Worm (Caenorhabditis elegans) whole organism, L4 larva: ENCODE measurements around the gene F22F7.2.

ENCODE experiments used
- F37D6.2 ChIP-seq: sonication (generic microtip); optimal IDR thresholded peaks from 2 replicates; lab custom pipeline; 2016; ENCODE audit warnings: mild to moderate bottlenecking, missing genetic modification characterization, missing compliant biosample characterization
- F44E2.7 ChIP-seq: fragments of 200-800 bp; sonication (Bioruptor generic); IDR thresholded peaks from 2 replicates; pipeline ENCODE4 v2.1.2; 2022; ENCODE audit warnings: missing genetic modification characterization, missing compliant biosample characterization
- F49E8.2 ChIP-seq: sonication (generic microtip); optimal IDR thresholded peaks from 2 replicates; lab custom pipeline; 2016; ENCODE audit warnings: missing compliant biosample characterization, mild to moderate bottlenecking, missing genetic modification characterization, borderline replicate concordance
- T26A8.4 ChIP-seq: fragments of 200-800 bp; sonication (Bioruptor generic); IDR thresholded peaks from 2 replicates; pipeline ENCODE4 v1.3.6; 2022; ENCODE audit warnings: missing genetic modification characterization, missing compliant biosample characterization
- aha-1 ChIP-seq: fragments of 150-350 bp; peaks from one replicate; lab custom pipeline; 2014; ENCODE audit warnings: missing biosample characterization, missing genetic modification characterization
- aly-2 ChIP-seq: sonication (generic microtip); optimal IDR thresholded peaks from 2 replicates; lab custom pipeline; 2018; ENCODE audit warnings: missing biosample characterization, missing genetic modification characterization
- ceh-20 ChIP-seq: fragments of 200-800 bp; sonication (Bioruptor generic); IDR thresholded peaks from 2 replicates; pipeline ENCODE4 v1.3.6; 2022; ENCODE audit warnings: missing genetic modification reagents, missing genetic modification characterization, missing compliant biosample characterization
- ceh-32 ChIP-seq: sonication (generic microtip); optimal IDR thresholded peaks from 2 replicates; lab custom pipeline; 2016; ENCODE audit warnings: mild to moderate bottlenecking, missing genetic modification characterization, missing compliant biosample characterization; ENCODE audit not compliant: poor library complexity
- ces-1 ChIP-seq: fragments of 150-350 bp; sonication (generic microtip); optimal IDR thresholded peaks from 4 replicates; lab custom pipeline; 2014; ENCODE audit warnings: missing biosample characterization, missing genetic modification reagents, missing genetic modification characterization
- daf-19 ChIP-seq: fragments of 200-800 bp; sonication (Bioruptor generic); conservative IDR thresholded peaks from 2 replicates; pipeline ENCODE4 v1.3.6; 2022; ENCODE audit warnings: missing genetic modification characterization, missing compliant biosample characterization
- daf-8 ChIP-seq: fragments of 200-800 bp; sonication (Bioruptor generic); IDR thresholded peaks from 2 replicates; pipeline ENCODE4 v1.3.6; 2022; ENCODE audit warnings: missing genetic modification characterization, missing compliant biosample characterization
- dmd-6 ChIP-seq: fragments of 200-800 bp; sonication (Bioruptor generic); IDR thresholded peaks from 2 replicates; pipeline ENCODE4 v1.3.6; 2022; ENCODE audit warnings: missing genetic modification reagents, missing genetic modification characterization, missing compliant biosample characterization
- dve-1 ChIP-seq: sonication (generic microtip); optimal IDR thresholded peaks from 2 replicates; lab custom pipeline; 2017; ENCODE audit warnings: antibody characterized with exemption, mild to moderate bottlenecking, missing genetic modification characterization, missing compliant biosample characterization; ENCODE audit not compliant: insufficient read depth
- egl-43 ChIP-seq: fragments of 200-800 bp; sonication (Bioruptor generic); IDR thresholded peaks from 2 replicates; pipeline ENCODE4 v1.3.6; 2022; ENCODE audit warnings: missing genetic modification reagents, missing genetic modification characterization, missing compliant biosample characterization
- fkh-10 ChIP-seq: fragments of 150-350 bp; optimal IDR thresholded peaks from 2 replicates; lab custom pipeline; 2014; ENCODE audit warnings: missing biosample characterization, missing genetic modification reagents, missing genetic modification characterization
- jun-1 ChIP-seq: fragments of 150-350 bp; optimal IDR thresholded peaks from 2 replicates; lab custom pipeline; 2014; ENCODE audit warnings: missing biosample characterization, missing genetic modification reagents, missing genetic modification characterization
- lsy-2 ChIP-seq, 2 experiments: fragments of 150-350 bp in 1 of 2; sonication (generic microtip) in 1 of 2; optimal IDR thresholded peaks; 2 replicates each; lab custom pipeline; 2014 to 2017; ENCODE audit warnings: missing biosample characterization in 2 of 2, missing genetic modification characterization in 2 of 2
- mep-1 ChIP-seq: fragments of 150-350 bp; sonication (generic microtip); optimal IDR thresholded peaks from 3 replicates; lab custom pipeline; 2014; ENCODE audit warnings: missing biosample characterization, missing genetic modification characterization
- mes-2 ChIP-seq: sonication (generic microtip); optimal IDR thresholded peaks from 2 replicates; lab custom pipeline; 2016; ENCODE audit warnings: missing genotype, mild to moderate bottlenecking, missing genetic modification characterization, missing compliant biosample characterization; ENCODE audit not compliant: poor library complexity, severe bottlenecking
- nhr-102 ChIP-seq: sonication (generic microtip); optimal IDR thresholded peaks from 2 replicates; lab custom pipeline; 2016; ENCODE audit warnings: mild to moderate bottlenecking, missing genetic modification characterization, moderate library complexity, missing compliant biosample characterization
- nhr-11 ChIP-seq: fragments of 150-350 bp; optimal IDR thresholded peaks from 2 replicates; lab custom pipeline; 2014; ENCODE audit warnings: missing biosample characterization, missing genetic modification characterization
- nhr-28 ChIP-seq: fragments of 150-350 bp; optimal IDR thresholded peaks from 2 replicates; lab custom pipeline; 2014; ENCODE audit warnings: missing biosample characterization, missing genetic modification characterization
- nhr-41 ChIP-seq: fragments of 200-800 bp; sonication (Bioruptor generic); IDR thresholded peaks from 2 replicates; pipeline ENCODE4 v1.3.6; 2022; ENCODE audit warnings: missing genetic modification reagents, missing genetic modification characterization, missing compliant biosample characterization
- nhr-6 ChIP-seq: fragments of 150-350 bp; optimal IDR thresholded peaks from 2 replicates; lab custom pipeline; 2014; ENCODE audit warnings: missing biosample characterization, missing genetic modification characterization
- nhr-77 ChIP-seq: fragments of 150-350 bp; optimal IDR thresholded peaks from 2 replicates; lab custom pipeline; 2014; ENCODE audit warnings: missing biosample characterization, missing genetic modification characterization
- pha-4 ChIP-seq, 2 experiments: fragments of 150-350 bp in 1 of 2; fragments of 200-800 bp in 1 of 2; sonication (Bioruptor generic) in 1 of 2; IDR thresholded peaks in 1 of 2; optimal IDR thresholded peaks in 1 of 2; 2 replicates each; pipeline versions ENCODE4 v1.3.6 to Lab custom; 2014 to 2022; ENCODE audit warnings: missing genetic modification characterization in 2 of 2, missing genetic modification reagents in 2 of 2, missing biosample characterization in 1 of 2, missing compliant biosample characterization in 1 of 2
- pqm-1 ChIP-seq: sonication (generic microtip); optimal IDR thresholded peaks from 2 replicates; lab custom pipeline; 2017; ENCODE audit warnings: missing biosample characterization, missing genetic modification characterization
- rbr-2 ChIP-seq: sonication (generic microtip); optimal IDR thresholded peaks from 2 replicates; lab custom pipeline; 2016; ENCODE audit warnings: missing genotype, missing genetic modification characterization, missing compliant biosample characterization
- set-16 ChIP-seq: fragments of 200-800 bp; sonication (Bioruptor generic); IDR thresholded peaks from 2 replicates; pipeline ENCODE4 v1.3.6; 2022; ENCODE audit warnings: missing genetic modification reagents, missing genetic modification characterization, missing compliant biosample characterization
- spr-1 ChIP-seq: sonication (generic microtip); optimal IDR thresholded peaks from 2 replicates; lab custom pipeline; 2016; ENCODE audit warnings: mild to moderate bottlenecking, missing genetic modification characterization, missing compliant biosample characterization
- spr-3 ChIP-seq: fragments of 200-800 bp; sonication (Bioruptor generic); optimal IDR thresholded peaks from 2 replicates; lab custom pipeline; 2018; ENCODE audit warnings: mild to moderate bottlenecking, missing genetic modification characterization, missing compliant biosample characterization
- unc-130 ChIP-seq: sonication (generic microtip); optimal IDR thresholded peaks from 2 replicates; lab custom pipeline; 2016; ENCODE audit warnings: missing genetic modification reagents, missing genetic modification characterization, missing compliant biosample characterization
- unc-39 ChIP-seq: sonication (generic microtip); optimal IDR thresholded peaks from 2 replicates; lab custom pipeline; 2017; ENCODE audit warnings: missing biosample characterization, missing genetic modification characterization
- vab-7 ChIP-seq: fragments of 200-800 bp; sonication (Bioruptor generic); IDR thresholded peaks from 2 replicates; pipeline ENCODE4 v1.3.6; 2022; ENCODE audit warnings: missing genetic modification reagents, missing genetic modification characterization, missing compliant biosample characterization
- zfp-2 ChIP-seq: sonication (generic microtip); optimal IDR thresholded peaks from 2 replicates; lab custom pipeline; 2016; ENCODE audit warnings: mild to moderate bottlenecking, missing genetic modification characterization, missing compliant biosample characterization
- ztf-11 ChIP-seq: fragments of 150-350 bp; optimal IDR thresholded peaks from 2 replicates; lab custom pipeline; 2014; ENCODE audit warnings: missing biosample characterization, missing genetic modification characterization

F22F7.2 gene

DNA sequence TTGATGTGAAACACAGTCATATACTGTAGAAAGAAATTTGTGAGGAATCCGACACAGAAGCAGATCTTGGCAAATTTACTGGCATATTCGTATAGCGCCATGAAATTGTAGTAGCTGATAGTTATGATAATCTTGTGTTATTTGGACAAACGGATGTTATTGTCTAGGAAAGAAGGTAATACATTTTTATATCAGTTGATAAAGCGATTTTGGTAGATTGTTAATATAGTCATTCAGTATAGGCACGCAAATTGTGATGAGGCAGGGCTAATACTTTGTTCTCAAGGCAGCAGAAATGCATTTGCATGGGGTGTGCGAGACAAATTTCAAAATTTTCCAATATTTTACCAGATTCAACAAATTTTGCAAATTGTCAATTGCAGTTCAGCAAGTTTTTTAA is 23.5 kb downstream of the F22F7.2 start, which contains the start of gene str-52:
TSS of gene str-52 (minus strand) at position 101 of the 400 bp plus-strand sequence.
- no peak for TF ChIP-seq nhr-11 (tag; lab: Kevin White, UChicago)
- no peak for TF ChIP-seq vab-7 (GFP tag; lab: Robert Waterston, UW)
- TF ChIP-seq aha-1 (tag; lab: Kevin White, UChicago): no peak
- no peak for TF ChIP-seq F49E8.2 (tag; lab: Kevin White, UChicago)
- TF ChIP-seq zfp-2 (tag; lab: Kevin White, UChicago): no peak
- no peak for TF ChIP-seq spr-3 (GFP tag; lab: Kevin White, UChicago)
- TF ChIP-seq dve-1: no peak
- no peak for TF ChIP-seq rbr-2 (tag; lab: Kevin White, UChicago)
- no peak for TF ChIP-seq unc-39
- no peak for TF ChIP-seq aly-2 (tag; lab: Kevin White, UChicago)
- no peak for TF ChIP-seq unc-130 (GFP tag; lab: Kevin White, UChicago)
- no peak for TF ChIP-seq lsy-2 (tag; optimal IDR thresholded peaks at IDR 0.05; lab: Kevin White, UChicago)
- no peak for TF ChIP-seq F44E2.7
- no peak for TF ChIP-seq ztf-11 (tag; lab: Kevin White, UChicago)
- TF ChIP-seq pqm-1 (tag; lab: Kevin White, UChicago): no peak
- TF ChIP-seq nhr-6 (tag; lab: Kevin White, UChicago): no peak
- TF ChIP-seq nhr-77 (tag; lab: Kevin White, UChicago): no peak
- no peak for TF ChIP-seq pha-4 (GFP tag; IDR thresholded peaks at IDR 0.05; lab: Robert Waterston, UW)
- no peak for TF ChIP-seq pha-4 (tag; optimal IDR thresholded peaks at IDR 0.05; lab: Kevin White, UChicago)
- no peak for TF ChIP-seq mes-2 (tag; lab: Kevin White, UChicago)

- TF ChIP-seq nhr-11 (tag; lab: Kevin White, UChicago) (no peak), spr-1 (tag; lab: Kevin White, UChicago) (no peak), ces-1 (GFP tag; lab: Kevin White, UChicago) (no peak), daf-8 (no peak)
These were observed 24.2 kb downstream of the F22F7.2 start, which contains the start of gene srbc-20 for ce11 chrV:2146795-2147194. Gene srbc-20, plus strand, starts transcription at chrV:2147095.

DNA sequence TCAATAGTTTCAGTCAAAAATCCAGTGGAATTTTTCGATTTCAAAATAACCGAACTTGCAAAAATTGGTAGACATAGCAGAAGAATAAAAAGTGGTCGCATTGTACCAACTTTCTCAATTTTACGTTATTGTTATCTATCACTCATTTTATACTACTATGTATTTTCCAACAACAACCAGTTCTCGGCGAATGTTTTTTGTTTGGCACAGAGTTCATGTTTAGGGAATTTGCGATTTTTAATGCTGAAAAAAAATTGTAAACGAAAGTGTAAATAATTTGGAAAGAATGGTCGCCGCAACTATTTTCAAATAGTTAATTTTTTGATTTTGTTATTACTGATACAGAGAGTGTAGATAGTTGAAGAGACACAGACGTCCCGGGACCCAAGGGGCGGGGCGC is 26.9 kb downstream of the F22F7.2 start, which contains the start of gene C45H4.21:
TSS of gene C45H4.21 (minus strand) at position 101 of the 400 bp plus-strand sequence.
- TF ChIP-seq pha-4 (GFP tag; IDR thresholded peaks at IDR 0.05; lab: Robert Waterston, UW): no peak
- no peak for TF ChIP-seq pha-4 (tag; optimal IDR thresholded peaks at IDR 0.05; lab: Kevin White, UChicago)

DNA sequence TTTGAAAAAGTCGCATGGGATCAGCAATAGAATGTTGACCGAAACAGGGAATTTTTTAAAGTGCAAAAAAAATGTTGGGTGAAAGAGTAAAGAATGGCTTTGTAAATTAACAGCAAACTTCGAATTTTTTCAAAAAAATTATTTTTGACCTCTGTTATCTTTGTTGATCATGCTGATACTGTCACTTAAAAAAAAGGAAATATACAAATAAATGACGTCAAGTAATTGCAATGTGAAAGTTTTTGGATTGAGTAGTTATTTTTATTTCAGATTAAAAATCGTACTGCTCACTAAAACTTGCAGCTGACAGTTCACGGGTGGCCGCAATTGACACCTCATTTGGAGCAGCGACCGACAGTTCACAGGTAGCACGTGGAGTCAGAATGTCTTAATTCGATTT is 28.3 kb downstream of the F22F7.2 start, which contains the start of gene C45H4.13:
TSS of gene C45H4.13 (minus strand) at position 101 of the 400 bp plus-strand sequence.
- TF ChIP-seq nhr-102 (tag; lab: Kevin White, UChicago) (no peak), dmd-6 (GFP tag; lab: Robert Waterston, UW) (no peak), pha-4 (GFP tag; IDR thresholded peaks at IDR 0.05; lab: Robert Waterston, UW) (no peak), pha-4 (tag; optimal IDR thresholded peaks at IDR 0.05; lab: Kevin White, UChicago) (no peak), egl-43 (GFP tag; lab: Robert Waterston, UW) (no peak), aly-2 (tag; lab: Kevin White, UChicago) (no peak), set-16 (GFP tag; lab: Robert Waterston, UW) (no peak), F37D6.2 (no peak), T26A8.4 (no peak), unc-130 (GFP tag; lab: Kevin White, UChicago) (no peak), nhr-28 (no peak), daf-19 (GFP tag; lab: Robert Waterston, UW) (no peak), mep-1 (tag; lab: Kevin White, UChicago) (no peak), fkh-10 (GFP tag; lab: Kevin White, UChicago) (no peak), ceh-32 (tag; lab: Kevin White, UChicago) (no peak), jun-1 (no peak), nhr-41 (GFP tag; lab: Robert Waterston, UW) (no peak), ceh-20 (GFP tag; lab: Robert Waterston, UW) (no peak)
- TF ChIP-seq, all 104 proteins: peak for 0
